Worm (Caenorhabditis elegans): ENCODE data around the gene fbxb-85.
"Not testable (repeated sequence)": the region's sequence is repeated elsewhere in the genome, so short reads cannot be mapped to it uniquely, and the experiment has no call there.

fbxb-85 gene

ce11 chrIII:10806821-10807220 is 41.9 kb downstream of the fbxb-85 start:
- TF ChIP-seq cog-1 (tag; optimal IDR thresholded peaks at IDR 0.05) (no peak), flt-1 (GFP tag; IDR thresholded peaks at IDR 0.05) (no peak), ref-1 (GFP tag; conservative IDR thresholded peaks at IDR 0.05) (no peak), tab-1 (GFP tag; IDR thresholded peaks at IDR 0.05) (no peak), ztf-29 (GFP tag; IDR thresholded peaks at IDR 0.05) (no peak), ztf-23 (GFP tag; IDR thresholded peaks at IDR 0.05) (no peak), med-1 (GFP tag; optimal IDR thresholded peaks at IDR 0.05; ENCODE audit: insufficient read depth) (no peak), T22C8.4 (GFP tag; IDR thresholded peaks at IDR 0.05) (no peak), klf-2 (GFP tag; conservative IDR thresholded peaks at IDR 0.05) (no peak)

DNA sequence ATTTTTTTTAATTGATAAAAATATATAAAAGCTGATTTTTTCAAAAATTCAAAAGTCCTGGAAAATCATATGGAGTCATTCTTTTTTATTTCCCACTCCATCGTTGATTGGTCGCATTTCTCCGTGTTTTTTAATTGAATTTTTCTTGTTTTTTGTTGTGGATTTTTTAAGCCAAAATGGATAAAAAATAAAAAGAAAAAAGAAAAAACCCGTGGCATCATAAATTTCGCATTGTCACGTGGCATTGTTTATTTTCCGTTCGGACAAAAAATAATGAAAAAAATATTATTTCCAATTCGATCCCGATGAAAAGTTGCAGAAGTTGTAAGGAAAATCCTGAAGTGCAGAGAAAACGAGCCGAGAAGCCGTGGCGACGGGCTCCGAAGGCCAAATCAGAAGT is 43.1 kb downstream of the fbxb-85 start, which contains the start of gene klp-7:
TSS of gene klp-7 (plus strand) at position 301 of the 400 bp plus-strand sequence.
- TF ChIP-seq ref-1 (GFP tag; conservative IDR thresholded peaks at IDR 0.05); flt-1 (GFP tag; IDR thresholded peaks at IDR 0.05); med-1 (GFP tag; optimal IDR thresholded peaks at IDR 0.05; ENCODE audit: insufficient read depth): not testable (repeated sequence)

DNA sequence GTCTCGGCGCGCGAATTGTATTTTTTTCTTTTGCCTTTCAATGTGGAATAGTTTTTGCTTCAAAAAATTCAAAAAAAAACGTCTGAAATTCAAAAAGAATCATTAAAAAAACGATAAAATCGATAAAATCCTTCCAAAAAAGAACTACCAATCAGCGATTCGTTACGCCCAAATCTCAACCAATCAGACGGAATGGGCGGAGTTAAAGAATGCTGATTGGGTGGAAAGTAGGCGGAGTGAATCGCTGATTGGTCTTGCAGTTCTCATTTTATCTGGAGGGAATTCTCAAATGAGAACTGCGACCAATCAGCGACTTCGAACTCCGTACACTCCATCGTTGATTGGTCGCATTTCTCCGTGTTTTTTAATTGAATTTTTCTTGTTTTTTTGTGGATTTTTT is 43.6 kb downstream of the fbxb-85 start:
- TF ChIP-seq ztf-29 (GFP tag; IDR thresholded peaks at IDR 0.05) (no peak), cog-1 (tag; optimal IDR thresholded peaks at IDR 0.05) (no peak), tab-1 (GFP tag; IDR thresholded peaks at IDR 0.05) (no peak), flt-1 (GFP tag; IDR thresholded peaks at IDR 0.05) (no peak), med-1 (GFP tag; optimal IDR thresholded peaks at IDR 0.05; ENCODE audit: insufficient read depth) (no peak), T22C8.4 (GFP tag; IDR thresholded peaks at IDR 0.05) (no peak), klf-2 (GFP tag; conservative IDR thresholded peaks at IDR 0.05) (no peak), ref-1 (GFP tag; conservative IDR thresholded peaks at IDR 0.05) (no peak), ztf-23 (GFP tag; IDR thresholded peaks at IDR 0.05) (no peak)

ce11 chrIII:10802032-10802431 is 46.7 kb downstream of the fbxb-85 start, which contains the start of gene K11D9.3:
Gene K11D9.3 (minus strand): TSS chrIII:10802212.
- no peak for TF ChIP-seq tab-1 (GFP tag; IDR thresholded peaks at IDR 0.05)
- TF ChIP-seq ref-1 (GFP tag; conservative IDR thresholded peaks at IDR 0.05) = no peak
- no peak for TF ChIP-seq klf-2 (GFP tag; conservative IDR thresholded peaks at IDR 0.05)
- no peak for TF ChIP-seq ztf-23 (GFP tag; IDR thresholded peaks at IDR 0.05)
- TF ChIP-seq ztf-29 (GFP tag; IDR thresholded peaks at IDR 0.05) = no peak
- TF ChIP-seq flt-1 (GFP tag; IDR thresholded peaks at IDR 0.05) = no peak
- no peak for TF ChIP-seq T22C8.4 (GFP tag; IDR thresholded peaks at IDR 0.05)
